Fruit fly (Drosophila melanogaster) whole organism: Measurements from ENCODE around the gene CG9459.
A peak's percentile ranks its signal among the peaks of the same experiment; 100 is the strongest.

Source experiments
- CG8478 ChIP-seq: fragments of >200 bp; optimal IDR thresholded peaks from 2 replicates; lab custom pipeline; 2018; ENCODE audit warnings: inconsistent platforms
- Dll ChIP-seq: fragments of >200 bp; optimal IDR thresholded peaks from 2 replicates; lab custom pipeline; 2017
- EcR ChIP-seq, 2 experiments: fragments of >200 bp; optimal IDR thresholded peaks; 2 replicates each; lab custom pipeline; 2017; ENCODE audit warnings: missing biosample characterization in 2 of 2, missing genetic modification characterization in 2 of 2, missing genetic modification reagents in 2 of 2
- pan ChIP-seq: fragments of >200 bp; optimal IDR thresholded peaks from 2 replicates; lab custom pipeline; 2017
- psq ChIP-seq: fragments of >200 bp; optimal IDR thresholded peaks from 2 replicates; lab custom pipeline; 2017
- usp ChIP-seq: fragments of >200 bp; optimal IDR thresholded peaks from 2 replicates; lab custom pipeline; 2017; ENCODE audit warnings: missing biosample characterization, missing genetic modification characterization, mixed read lengths

Gene CG9459

dm6 chr3R:9808946-9809545 is 9.1 kb downstream of the CG9459 start, which contains the start of gene FBXO11:
FBXO11 (minus strand) TSS chr3R:9809368.
- peak; percentile 85 for TF ChIP-seq CG8478 (lab: Kevin White, UChicago)
- TF ChIP-seq psq (lab: Kevin White, UChicago): peak; percentile 65
- no peak for TF ChIP-seq EcR (GFP tag; optimal IDR thresholded peaks at IDR 0.05; lab: Kevin White, UChicago)

- TF ChIP-seq EcR (GFP tag; optimal IDR thresholded peaks at IDR 0.05; lab: Kevin White, UChicago) (no peak), usp (no peak), psq (lab: Kevin White, UChicago) (no peak), pan (lab: Kevin White, UChicago) (no peak), CG8478 (lab: Kevin White, UChicago) (no peak), Dll (no peak)
Observed at dm6 chr3R:9800644-9801330, 17.4 kb downstream of the CG9459 start, which contains the start of the genes CG9467 and CG8526. CG9467 (minus strand) TSS chr3R:9801026. CG8526 (plus strand) TSS chr3R:9801280.

dm6 chr3R:9793018-9793417 is 25.2 kb downstream of the CG9459 start, which contains the start of gene CG8516:
CG8516 (plus strand) TSS chr3R:9793295.
- TF ChIP-seq EcR (GFP tag; optimal IDR thresholded peaks at IDR 0.05; lab: Kevin White, UChicago) (no peak), Dll (no peak), usp (no peak), pan (lab: Kevin White, UChicago) (no peak), psq (lab: Kevin White, UChicago) (no peak), CG8478 (lab: Kevin White, UChicago) (no peak)

DNA sequence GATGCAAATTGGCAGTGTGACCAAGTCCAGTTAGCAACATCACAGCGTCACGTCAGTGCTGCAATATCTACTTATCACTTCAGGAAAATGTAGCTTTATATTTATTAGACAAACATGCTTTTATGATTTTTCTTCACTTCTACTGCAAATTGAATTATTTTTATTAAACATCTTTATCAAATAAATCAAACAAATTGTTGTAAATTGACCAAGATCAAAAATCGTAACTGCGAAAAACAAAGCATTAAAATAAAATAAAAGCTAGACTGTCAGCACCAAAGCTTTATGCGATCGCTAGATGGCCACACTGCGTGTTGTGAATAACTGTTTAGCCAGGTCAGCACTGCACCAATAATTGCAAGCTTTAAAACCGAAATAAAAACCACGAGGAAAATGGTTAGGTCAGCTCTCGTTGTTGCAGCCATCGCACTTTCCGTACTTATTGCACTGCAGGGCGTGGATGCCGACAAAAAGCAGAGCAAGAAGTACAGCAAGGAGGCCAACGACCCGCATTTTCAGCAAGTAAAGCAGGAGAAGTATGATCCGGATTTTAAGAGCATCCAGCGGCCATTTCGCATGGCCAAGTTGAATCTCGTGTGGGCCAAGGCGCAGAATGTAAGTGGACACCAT is 26.9 kb downstream of the CG9459 start, which contains the start of the genes CG12945 and CG8507:
Gene CG12945 (minus strand): TSS at position 45 of the 630 bp plus-strand sequence.
Gene CG8507 (plus strand): TSS at position 307 of the 630 bp plus-strand sequence.
- TF ChIP-seq CG8478 (lab: Kevin White, UChicago): no peak
- TF ChIP-seq pan (lab: Kevin White, UChicago): no peak
- no peak for TF ChIP-seq EcR (GFP tag; optimal IDR thresholded peaks at IDR 0.05; lab: Kevin White, UChicago)
- no peak for TF ChIP-seq Dll
- TF ChIP-seq psq (lab: Kevin White, UChicago): no peak
- no peak for TF ChIP-seq usp

- TF ChIP-seq psq (lab: Kevin White, UChicago): no peak
- TF ChIP-seq CG8478 (lab: Kevin White, UChicago): peak; percentile 11
Observed at dm6 chr3R:9784341-9785062, 33.7 kb downstream of the CG9459 start, which contains the start of the genes MtnA and CG8500. MtnA (minus strand) TSS chr3R:9784370. CG8500 (plus strand) TSS chr3R:9784653.

DNA sequence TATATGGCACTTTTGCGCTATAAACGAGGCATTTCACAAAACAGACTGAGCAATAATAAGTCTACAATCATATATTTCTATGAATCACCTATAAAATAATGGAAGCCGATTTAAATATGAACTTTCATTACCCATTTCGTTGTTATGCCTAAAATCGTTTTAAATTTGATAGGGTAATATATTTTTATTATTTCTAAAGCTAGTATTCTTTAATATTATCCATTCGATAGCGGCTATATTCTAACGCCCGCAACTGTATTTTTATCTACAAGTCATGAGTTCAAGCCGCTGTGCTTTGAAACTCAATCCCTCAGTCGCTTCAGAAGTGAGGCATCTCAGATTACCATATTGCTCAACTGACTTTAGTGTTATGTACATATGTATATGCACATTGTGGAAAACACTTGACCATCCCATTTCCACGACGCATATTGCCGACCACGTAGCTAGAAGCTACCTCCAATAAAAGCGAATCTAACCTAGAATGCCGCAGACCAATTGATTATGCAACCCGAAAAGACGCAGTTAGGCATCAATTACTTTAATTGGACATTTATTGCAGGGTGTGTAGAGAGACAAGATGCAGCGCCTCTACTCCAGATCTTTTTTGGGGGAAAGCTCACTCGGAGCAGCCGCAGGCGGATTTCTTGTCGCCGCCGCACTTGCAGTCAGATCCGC is 34.8 kb downstream of the CG9459 start:
- TF ChIP-seq Dll: no peak
- TF ChIP-seq usp: no peak
- no peak for TF ChIP-seq psq (lab: Kevin White, UChicago)
- no peak for TF ChIP-seq CG8478 (lab: Kevin White, UChicago)
- TF ChIP-seq pan (lab: Kevin White, UChicago): no peak
- no peak for TF ChIP-seq EcR (GFP tag; optimal IDR thresholded peaks at IDR 0.05; lab: Kevin White, UChicago)

dm6 chr3R:9779764-9780163 is 38.4 kb downstream of the CG9459 start, which contains the start of gene CG12947:
CG12947 (plus strand) TSS chr3R:9780064.
- TF ChIP-seq Dll: no peak
- TF ChIP-seq EcR (GFP tag; optimal IDR thresholded peaks at IDR 0.05; lab: Kevin White, UChicago): no peak
- TF ChIP-seq usp: no peak
- TF ChIP-seq pan (lab: Kevin White, UChicago): no peak
- TF ChIP-seq psq (lab: Kevin White, UChicago): no peak
- no peak for TF ChIP-seq CG8478 (lab: Kevin White, UChicago)

- TF ChIP-seq usp: no peak
- TF ChIP-seq pan (lab: Kevin White, UChicago): no peak
- no peak for TF ChIP-seq CG8478 (lab: Kevin White, UChicago)
- no peak for TF ChIP-seq EcR (GFP tag; optimal IDR thresholded peaks at IDR 0.05; lab: Kevin White, UChicago)
- TF ChIP-seq psq (lab: Kevin White, UChicago): no peak
- no peak for TF ChIP-seq Dll
Observed at dm6 chr3R:9777941-9778360, 40.2 kb downstream of the CG9459 start, which contains the start of gene RpS29. RpS29 (plus strand) TSS chr3R:9778042.

DNA sequence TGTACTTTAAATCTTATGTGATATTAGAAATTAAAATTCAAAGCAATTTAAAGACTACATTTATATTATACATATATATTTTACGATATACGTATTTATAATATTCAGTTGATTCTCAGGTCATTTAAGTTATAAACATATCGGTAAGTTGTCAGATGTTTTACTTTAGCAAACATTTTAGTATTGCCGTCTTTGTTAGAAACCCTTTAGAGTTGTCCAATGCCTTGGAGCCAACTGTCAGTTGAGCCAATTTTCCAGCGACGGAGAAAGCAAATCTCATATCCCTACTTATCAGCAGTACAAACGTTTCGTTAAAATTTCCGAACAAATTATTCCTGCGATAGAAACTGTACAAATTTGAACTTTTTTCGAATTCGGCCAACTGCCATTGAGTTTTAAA is 43.4 kb downstream of the CG9459 start, which contains the start of gene topi:
Gene topi (plus strand): TSS at position 301 of the 400 bp plus-strand sequence.
- no peak for TF ChIP-seq psq (lab: Kevin White, UChicago)
- TF ChIP-seq CG8478 (lab: Kevin White, UChicago): no peak
- TF ChIP-seq EcR (GFP tag; optimal IDR thresholded peaks at IDR 0.05; lab: Kevin White, UChicago): no peak
- TF ChIP-seq pan (lab: Kevin White, UChicago): no peak
- TF ChIP-seq usp: no peak
- TF ChIP-seq Dll: no peak

- TF ChIP-seq usp (no peak), Dll (no peak), pan (lab: Kevin White, UChicago) (no peak), CG8478 (lab: Kevin White, UChicago) (no peak)
Observed at dm6 chr3R:9774147-9774546, 44.0 kb downstream of the CG9459 start, which contains the start of gene Whamy. Whamy (minus strand) TSS chr3R:9774419.
